Worm (Caenorhabditis elegans) whole organism, late embryonic: ENCODE results near the gene snf-9.

Experiments used
- ahr-1 ChIP-seq: sonication (generic microtip); optimal IDR thresholded peaks from 2 replicates; lab custom pipeline; 2016; ENCODE audit warnings: missing genetic modification characterization, missing compliant biosample characterization
- ama-1 ChIP-seq: fragments of 150-350 bp; optimal IDR thresholded peaks from 2 replicates; lab custom pipeline; 2014
- che-1 ChIP-seq: sonication (generic microtip); optimal IDR thresholded peaks from 2 replicates; lab custom pipeline; 2016; ENCODE audit warnings: mild to moderate bottlenecking, missing genetic modification characterization, missing compliant biosample characterization
- elt-2 ChIP-seq: sonication (generic microtip); optimal IDR thresholded peaks from 2 replicates; lab custom pipeline; 2016; ENCODE audit warnings: missing genetic modification reagents, missing genetic modification characterization, missing compliant biosample characterization
- fkh-10 ChIP-seq: fragments of 150-350 bp; optimal IDR thresholded peaks from 2 replicates; lab custom pipeline; 2014; ENCODE audit warnings: missing biosample characterization, missing genetic modification reagents, missing genetic modification characterization
- nhr-11 ChIP-seq: fragments of 150-350 bp; optimal IDR thresholded peaks from 2 replicates; lab custom pipeline; 2014; ENCODE audit warnings: missing biosample characterization, missing genetic modification characterization
- nhr-232 ChIP-seq: sonication (generic microtip); optimal IDR thresholded peaks from 2 replicates; lab custom pipeline; 2016; ENCODE audit warnings: missing genetic modification characterization, missing compliant biosample characterization
- pqm-1 ChIP-seq: sonication (generic microtip); optimal IDR thresholded peaks from 2 replicates; lab custom pipeline; 2016; ENCODE audit warnings: missing genetic modification characterization, missing compliant biosample characterization
- rnt-1 ChIP-seq: sonication (generic microtip); optimal IDR thresholded peaks from 2 replicates; lab custom pipeline; 2016; ENCODE audit warnings: missing genetic modification characterization, missing compliant biosample characterization
- unc-86 ChIP-seq: sonication (generic microtip); optimal IDR thresholded peaks from 2 replicates; lab custom pipeline; 2016; ENCODE audit warnings: missing genetic modification characterization, missing compliant biosample characterization

ce11 chrIV:17278861-17279591, 32.9 kb upstream of the snf-9 start, which contains the start of gene hsp-1:
- TF ChIP-seq unc-86 (tag; lab: Kevin White, UChicago) (no peak), ama-1 (no peak), ahr-1 (tag; lab: Kevin White, UChicago) (no peak), pqm-1 (tag; lab: Kevin White, UChicago) (no peak), fkh-10 (no peak), nhr-232 (tag; lab: Kevin White, UChicago) (no peak), nhr-11 (tag; lab: Kevin White, UChicago) (no peak), rnt-1 (no peak), elt-2 (tag; lab: Kevin White, UChicago) (no peak), che-1 (no peak)
